Worm (Caenorhabditis elegans): ENCODE data around the gene T25D3.3.

DNA sequence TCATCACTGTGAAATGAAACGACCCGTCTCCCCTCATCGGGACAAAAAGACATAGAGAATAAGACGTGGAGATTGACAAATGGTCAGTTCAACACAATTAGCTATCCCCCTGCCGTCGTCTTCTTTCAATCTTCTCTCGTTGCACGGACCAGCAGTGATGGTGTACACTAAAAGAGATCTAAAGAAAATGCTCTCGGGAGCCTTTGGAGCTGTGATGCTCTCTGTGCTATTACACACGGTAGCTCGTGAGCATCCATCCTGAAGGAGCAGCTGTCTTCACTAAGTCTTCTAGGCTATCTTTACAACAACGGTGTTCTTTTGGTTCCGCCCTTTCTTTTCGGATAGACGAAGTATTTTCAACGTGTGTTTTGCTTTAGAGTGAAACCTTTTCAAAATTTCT, 8.9 kb downstream of the T25D3.3 start:
- TF ChIP-seq jun-1 (tag; optimal IDR thresholded peaks at IDR 0.05) (no peak), ces-1 (GFP tag; optimal IDR thresholded peaks at IDR 0.05) (no peak), Y5F2A.4 (GFP tag; optimal IDR thresholded peaks at IDR 0.05) (no peak), lsy-2 (tag; optimal IDR thresholded peaks at IDR 0.05) (no peak), spr-3 (GFP tag; optimal IDR thresholded peaks at IDR 0.05) (no peak), nhr-10 (tag; optimal IDR thresholded peaks at IDR 0.05) (no peak), gei-8 (GFP tag; optimal IDR thresholded peaks at IDR 0.05) (no peak), fos-1 (tag; optimal IDR thresholded peaks at IDR 0.05) (no peak), ceh-32 (tag; optimal IDR thresholded peaks at IDR 0.05; ENCODE audit: poor library complexity) (no peak), aha-1 (tag) (no peak), pqm-1 (tag; optimal IDR thresholded peaks at IDR 0.05) (no peak), lin-29 (GFP tag; IDR thresholded peaks at IDR 0.05) (no peak), nhr-77 (tag; optimal IDR thresholded peaks at IDR 0.05) (no peak), F49E8.2 (tag; optimal IDR thresholded peaks at IDR 0.05; ENCODE audit: borderline replicate concordance) (no peak)

All from whole organism, L4 larva.